Worm (Caenorhabditis elegans) whole organism, late embryonic: ENCODE data around the gene R31.2.

Source experiments
- C08G9.2 ChIP-seq: sonication (generic microtip); optimal IDR thresholded peaks from 2 replicates; lab custom pipeline; 2016; ENCODE audit warnings: mild to moderate bottlenecking, missing genetic modification characterization, moderate library complexity, missing compliant biosample characterization
- C38D4.7 ChIP-seq: fragments of 200-800 bp; sonication (Bioruptor generic); optimal IDR thresholded peaks from 2 replicates; lab custom pipeline; 2018; ENCODE audit warnings: mild to moderate bottlenecking, missing genetic modification characterization, moderate library complexity, missing compliant biosample characterization
- F13H6.1 ChIP-seq: sonication (generic microtip); optimal IDR thresholded peaks from 2 replicates; lab custom pipeline; 2016; ENCODE audit warnings: missing genetic modification characterization, missing compliant biosample characterization
- K09A11.1 ChIP-seq: sonication (generic microtip); optimal IDR thresholded peaks from 2 replicates; lab custom pipeline; 2017; ENCODE audit warnings: antibody characterized with exemption, mild to moderate bottlenecking, missing genetic modification characterization, missing compliant biosample characterization; ENCODE audit not compliant: insufficient read depth
- Y22D7AL.16 ChIP-seq: sonication (generic microtip); optimal IDR thresholded peaks from 2 replicates; lab custom pipeline; 2016; ENCODE audit warnings: missing genetic modification characterization, missing compliant biosample characterization
- ahr-1 ChIP-seq: sonication (generic microtip); optimal IDR thresholded peaks from 2 replicates; lab custom pipeline; 2016; ENCODE audit warnings: missing genetic modification characterization, missing compliant biosample characterization
- ama-1 ChIP-seq: fragments of 150-350 bp; optimal IDR thresholded peaks from 2 replicates; lab custom pipeline; 2014
- ceh-18 ChIP-seq: sonication (generic microtip); optimal IDR thresholded peaks from 2 replicates; lab custom pipeline; 2016; ENCODE audit warnings: missing genetic modification characterization, missing compliant biosample characterization
- ceh-2 ChIP-seq: sonication (generic microtip); optimal IDR thresholded peaks from 2 replicates; lab custom pipeline; 2016; ENCODE audit warnings: missing genotype, missing genetic modification characterization, missing compliant biosample characterization
- ceh-24 ChIP-seq: sonication (generic microtip); optimal IDR thresholded peaks from 2 replicates; lab custom pipeline; 2016; ENCODE audit warnings: mild to moderate bottlenecking, missing genetic modification characterization, missing compliant biosample characterization
- ceh-45 ChIP-seq: fragments of 200-800 bp; sonication (Bioruptor generic); IDR thresholded peaks from 2 replicates; pipeline ENCODE4 v1.3.6; 2022; ENCODE audit warnings: missing genetic modification reagents, missing genetic modification characterization, missing compliant biosample characterization
- ceh-48 ChIP-seq: sonication (generic microtip); optimal IDR thresholded peaks from 2 replicates; lab custom pipeline; 2016; ENCODE audit warnings: missing genetic modification characterization, inconsistent platforms, missing compliant biosample characterization
- che-1 ChIP-seq: sonication (generic microtip); optimal IDR thresholded peaks from 2 replicates; lab custom pipeline; 2016; ENCODE audit warnings: mild to moderate bottlenecking, missing genetic modification characterization, missing compliant biosample characterization
- dmd-4 ChIP-seq: sonication (generic microtip); optimal IDR thresholded peaks from 2 replicates; lab custom pipeline; 2016; ENCODE audit warnings: borderline replicate concordance, missing genetic modification characterization, missing compliant biosample characterization
- elt-2 ChIP-seq: sonication (generic microtip); optimal IDR thresholded peaks from 2 replicates; lab custom pipeline; 2016; ENCODE audit warnings: missing genetic modification reagents, missing genetic modification characterization, missing compliant biosample characterization
- ets-4 ChIP-seq: sonication (generic microtip); optimal IDR thresholded peaks from 2 replicates; lab custom pipeline; 2016; ENCODE audit warnings: missing genetic modification characterization, missing compliant biosample characterization
- fax-1 ChIP-seq: sonication (generic microtip); optimal IDR thresholded peaks from 2 replicates; lab custom pipeline; 2016; ENCODE audit warnings: missing genotype, missing genetic modification characterization, missing compliant biosample characterization
- fkh-6 ChIP-seq: sonication (generic microtip); optimal IDR thresholded peaks from 2 replicates; lab custom pipeline; 2016; ENCODE audit warnings: missing genetic modification characterization, missing compliant biosample characterization
- gmeb-2 ChIP-seq: sonication (generic microtip); optimal IDR thresholded peaks from 2 replicates; lab custom pipeline; 2016; ENCODE audit warnings: missing genetic modification characterization, inconsistent platforms, missing compliant biosample characterization
- hlh-15 ChIP-seq: sonication (generic microtip); optimal IDR thresholded peaks from 2 replicates; lab custom pipeline; 2016; ENCODE audit warnings: missing genetic modification characterization, missing compliant biosample characterization
- hlh-6 ChIP-seq: sonication (generic microtip); optimal IDR thresholded peaks from 2 replicates; lab custom pipeline; 2016; ENCODE audit warnings: missing genotype, missing genetic modification characterization, missing compliant biosample characterization
- madf-2 ChIP-seq: sonication (generic microtip); optimal IDR thresholded peaks from 2 replicates; lab custom pipeline; 2017; ENCODE audit warnings: missing genetic modification characterization, missing compliant biosample characterization
- mec-3 ChIP-seq: sonication (generic microtip); optimal IDR thresholded peaks from 2 replicates; lab custom pipeline; 2016; ENCODE audit warnings: borderline replicate concordance, missing genetic modification characterization, missing compliant biosample characterization
- nhr-232 ChIP-seq: sonication (generic microtip); optimal IDR thresholded peaks from 2 replicates; lab custom pipeline; 2016; ENCODE audit warnings: missing genetic modification characterization, missing compliant biosample characterization
- npax-4 ChIP-seq: sonication (generic microtip); optimal IDR thresholded peaks from 2 replicates; lab custom pipeline; 2016; ENCODE audit warnings: missing genetic modification characterization, missing compliant biosample characterization
- pag-3 ChIP-seq: sonication (generic microtip); optimal IDR thresholded peaks from 2 replicates; lab custom pipeline; 2016; ENCODE audit warnings: missing compliant biosample characterization, missing genetic modification characterization, borderline replicate concordance
- pat-9 ChIP-seq: fragments of 200-800 bp; sonication (Bioruptor generic); optimal IDR thresholded peaks from 2 replicates; lab custom pipeline; 2018; ENCODE audit warnings: mild to moderate bottlenecking, missing genetic modification characterization, moderate library complexity, missing compliant biosample characterization
- pha-2 ChIP-seq: sonication (generic microtip); optimal IDR thresholded peaks from 2 replicates; lab custom pipeline; 2017; ENCODE audit warnings: mild to moderate bottlenecking, missing genetic modification characterization, missing compliant biosample characterization
- pha-4 ChIP-seq: fragments of 150-350 bp; optimal IDR thresholded peaks from 2 replicates; lab custom pipeline; 2018; ENCODE audit warnings: missing biosample characterization, missing genetic modification reagents, missing genetic modification characterization
- pqm-1 ChIP-seq: sonication (generic microtip); optimal IDR thresholded peaks from 2 replicates; lab custom pipeline; 2016; ENCODE audit warnings: missing genetic modification characterization, missing compliant biosample characterization
- rnt-1 ChIP-seq: sonication (generic microtip); optimal IDR thresholded peaks from 2 replicates; lab custom pipeline; 2016; ENCODE audit warnings: missing genetic modification characterization, missing compliant biosample characterization
- syd-9 ChIP-seq: sonication (generic microtip); optimal IDR thresholded peaks from 2 replicates; lab custom pipeline; 2016; ENCODE audit warnings: mild to moderate bottlenecking, missing genetic modification characterization, moderate library complexity, missing compliant biosample characterization
- tbx-7 ChIP-seq: sonication (generic microtip); optimal IDR thresholded peaks from 2 replicates; lab custom pipeline; 2016; ENCODE audit warnings: missing genotype, missing genetic modification characterization, missing compliant biosample characterization
- unc-3 ChIP-seq, 2 experiments: fragments of 200-800 bp in 1 of 2; sonication (Bioruptor generic) in 1 of 2; sonication (generic microtip) in 1 of 2; conservative IDR thresholded peaks in 1 of 2; optimal IDR thresholded peaks in 1 of 2; 2 replicates each; pipeline versions ENCODE4 v1.3.6 to Lab custom; 2016 to 2022; ENCODE audit warnings: missing compliant biosample characterization in 2 of 2, missing genetic modification characterization in 2 of 2, missing genetic modification reagents in 1 of 2
- unc-86 ChIP-seq: sonication (generic microtip); optimal IDR thresholded peaks from 2 replicates; lab custom pipeline; 2016; ENCODE audit warnings: missing genetic modification characterization, missing compliant biosample characterization
- zip-5 ChIP-seq: sonication (generic microtip); optimal IDR thresholded peaks from 2 replicates; lab custom pipeline; 2016; ENCODE audit warnings: missing genetic modification characterization, missing compliant biosample characterization

The R31.2 gene

DNA sequence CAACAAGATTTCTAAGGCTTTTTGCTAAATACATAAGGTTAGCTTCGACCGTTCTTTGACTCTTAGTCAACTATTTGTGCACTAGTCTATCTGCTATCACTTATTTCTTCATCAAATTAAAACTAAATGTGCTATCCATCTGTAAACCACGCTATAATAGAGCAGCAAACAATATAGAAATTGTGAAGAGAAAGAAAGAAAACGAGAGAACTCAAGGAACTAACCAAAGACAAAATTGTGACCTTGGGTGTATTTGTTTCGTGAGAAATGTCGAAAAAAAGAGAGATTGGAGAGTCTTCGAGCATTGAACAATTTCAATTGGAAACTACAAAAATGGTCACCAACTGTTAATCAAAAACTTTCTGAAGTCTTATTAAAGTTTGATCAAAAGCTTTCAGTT lies 32.3 kb upstream of the R31.2 start:
- TF ChIP-seq dmd-4 (tag; lab: Kevin White, UChicago) (no peak), pqm-1 (tag; lab: Kevin White, UChicago) (no peak), tbx-7 (tag; lab: Kevin White, UChicago) (no peak), elt-2 (tag; lab: Kevin White, UChicago) (no peak), hlh-6 (tag; lab: Kevin White, UChicago) (no peak), madf-2 (no peak), Y22D7AL.16 (tag; lab: Kevin White, UChicago) (no peak), che-1 (tag; lab: Kevin White, UChicago) (no peak), pha-4 (no peak), gmeb-2 (tag; lab: Kevin White, UChicago) (no peak), ama-1 (no peak), npax-4 (no peak)

DNA sequence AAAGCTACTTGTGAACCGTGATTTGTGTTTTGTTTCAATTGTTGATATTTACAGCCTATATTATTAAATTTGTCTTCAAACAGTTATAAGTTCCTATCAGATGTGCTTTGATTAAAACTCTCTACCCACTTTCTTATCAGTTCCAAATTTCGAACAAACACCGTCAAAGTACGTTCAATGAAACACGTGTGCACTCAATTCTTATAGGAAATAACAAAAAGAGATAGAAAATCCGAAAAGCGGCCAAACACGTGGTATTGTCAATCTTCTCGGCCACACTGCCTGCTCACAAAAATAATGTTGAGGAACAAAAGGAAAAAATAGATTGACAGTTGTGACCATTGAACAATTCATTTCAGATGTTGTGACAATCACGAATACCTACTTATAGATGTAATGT lies 31.4 kb upstream of the R31.2 start:
- TF ChIP-seq fkh-6 (tag; lab: Kevin White, UChicago): no peak
- TF ChIP-seq pqm-1 (tag; lab: Kevin White, UChicago): no peak
- TF ChIP-seq K09A11.1 (tag; lab: Kevin White, UChicago): no peak
- TF ChIP-seq ceh-2 (tag; lab: Kevin White, UChicago): no peak
- TF ChIP-seq syd-9 (tag; lab: Kevin White, UChicago): no peak
- TF ChIP-seq elt-2 (tag; lab: Kevin White, UChicago): peak; percentile 38
- TF ChIP-seq, all 69 proteins: peak for 1

DNA sequence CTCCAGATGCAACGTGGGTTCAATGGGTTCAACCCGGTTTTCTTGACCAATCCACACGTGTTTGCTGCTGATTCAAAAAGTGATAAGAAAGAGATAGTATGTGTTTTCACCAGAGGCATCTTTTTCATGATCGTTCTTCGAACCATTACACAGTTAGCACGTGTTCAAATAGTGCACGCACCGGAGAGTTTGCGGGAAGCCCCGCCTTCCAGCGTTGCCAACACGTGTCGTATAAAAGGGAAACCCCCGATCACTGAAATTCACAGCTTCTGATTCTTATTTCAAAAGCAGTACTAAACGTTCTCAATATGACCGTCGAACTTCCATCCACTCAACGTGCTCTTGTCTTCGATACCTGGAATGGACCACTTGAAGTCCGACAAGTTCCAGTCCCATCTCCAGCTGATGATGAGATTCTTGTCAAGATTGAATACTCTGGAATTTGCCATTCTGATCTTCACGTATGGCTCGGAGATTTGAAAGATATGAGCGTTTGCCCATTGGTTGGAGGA lies 29.3 kb upstream of the R31.2 start, which contains the start of gene adh-1:
Gene adh-1, plus strand, starts transcription at position 261 of the 512 bp plus-strand sequence.
- TF ChIP-seq ceh-18: peak; percentile 74
- TF ChIP-seq F13H6.1: no peak

DNA sequence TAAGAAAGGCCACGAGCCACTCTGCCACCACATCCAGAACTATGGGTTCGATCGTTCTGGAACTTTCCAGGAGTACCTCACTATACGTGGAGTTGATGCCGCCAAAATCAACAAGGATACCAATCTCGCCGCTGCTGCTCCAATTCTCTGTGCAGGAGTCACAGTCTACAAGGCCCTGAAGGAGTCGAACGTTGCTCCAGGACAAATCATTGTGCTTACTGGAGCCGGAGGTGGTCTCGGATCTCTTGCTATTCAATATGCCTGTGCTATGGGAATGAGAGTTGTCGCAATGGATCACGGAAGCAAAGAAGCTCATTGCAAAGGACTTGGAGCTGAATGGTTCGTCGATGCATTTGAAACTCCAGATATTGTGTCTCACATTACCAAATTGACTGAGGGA lies 28.7 kb upstream of the R31.2 start:
- no peak for TF ChIP-seq ets-4 (tag; lab: Kevin White, UChicago)
- TF ChIP-seq nhr-232: no peak
- TF ChIP-seq pqm-1 (tag; lab: Kevin White, UChicago): no peak
- TF ChIP-seq pat-9 (tag; lab: Kevin White, UChicago): no peak
- TF ChIP-seq hlh-15 (tag; lab: Kevin White, UChicago): no peak
- TF ChIP-seq unc-86 (tag; lab: Kevin White, UChicago): no peak
- TF ChIP-seq ceh-48 (tag; lab: Kevin White, UChicago): no peak
- TF ChIP-seq ceh-24: no peak
- no peak for TF ChIP-seq ahr-1 (tag; lab: Kevin White, UChicago)
- TF ChIP-seq pha-2 (tag; lab: Kevin White, UChicago): no peak
- no peak for TF ChIP-seq npax-4
- no peak for TF ChIP-seq C38D4.7 (GFP tag; lab: Kevin White, UChicago)
- TF ChIP-seq rnt-1 (tag; lab: Kevin White, UChicago): no peak
- no peak for TF ChIP-seq F13H6.1
- TF ChIP-seq zip-5: no peak

DNA sequence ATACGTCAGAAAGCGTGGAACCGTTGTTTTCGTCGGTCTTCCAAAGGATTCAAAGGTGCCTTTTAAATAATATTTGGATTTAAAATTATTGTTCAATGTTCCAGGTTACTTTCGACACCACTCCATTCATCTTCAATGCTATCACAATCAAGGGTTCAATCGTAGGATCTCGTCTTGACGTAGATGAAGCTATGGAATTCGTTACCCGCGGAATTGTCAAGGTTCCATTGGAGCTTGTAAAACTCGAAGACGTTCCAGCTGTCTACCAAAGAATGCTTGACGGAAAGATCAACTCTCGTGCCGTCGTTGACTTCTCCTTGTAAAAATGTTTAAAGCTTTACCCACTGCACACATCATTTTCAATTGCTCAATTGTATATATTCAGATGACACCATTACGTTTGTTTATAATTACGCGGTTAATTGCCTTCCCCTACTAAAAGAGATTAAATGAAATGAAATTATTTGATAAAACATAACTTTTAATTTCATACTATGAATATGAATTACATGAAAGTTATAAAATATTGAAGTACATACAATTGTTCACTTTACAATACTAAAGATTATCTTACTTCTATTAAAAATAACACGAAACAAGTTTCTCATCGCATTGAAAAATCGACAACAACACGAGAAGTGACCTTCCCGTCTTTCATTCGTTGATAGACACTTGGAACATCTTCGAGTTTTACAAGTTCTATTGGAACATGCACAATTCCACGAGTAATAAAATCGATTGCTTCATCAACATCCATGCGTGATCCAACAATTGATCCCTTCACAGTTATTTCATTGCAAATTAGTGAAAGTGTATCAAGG lies 28.0 kb upstream of the R31.2 start:
- no peak for TF ChIP-seq C08G9.2 (tag; lab: Kevin White, UChicago)
- no peak for TF ChIP-seq fax-1 (tag; lab: Kevin White, UChicago)
- TF ChIP-seq pha-4: no peak
- no peak for TF ChIP-seq ceh-45 (GFP tag; lab: Robert Waterston, UW)
- no peak for TF ChIP-seq pag-3 (tag; lab: Kevin White, UChicago)
- no peak for TF ChIP-seq ahr-1 (tag; lab: Kevin White, UChicago)
- TF ChIP-seq unc-3 (GFP tag; conservative IDR thresholded peaks at IDR 0.05; lab: Robert Waterston, UW): no peak
- TF ChIP-seq unc-3 (tag; optimal IDR thresholded peaks at IDR 0.05; lab: Kevin White, UChicago): no peak
- no peak for TF ChIP-seq pat-9 (tag; lab: Kevin White, UChicago)
- no peak for TF ChIP-seq ceh-18
- no peak for TF ChIP-seq elt-2 (tag; lab: Kevin White, UChicago)
- TF ChIP-seq hlh-15 (tag; lab: Kevin White, UChicago): no peak
- TF ChIP-seq npax-4: no peak
- TF ChIP-seq ets-4 (tag; lab: Kevin White, UChicago): no peak
- TF ChIP-seq ceh-48 (tag; lab: Kevin White, UChicago): no peak
- no peak for TF ChIP-seq mec-3
- no peak for TF ChIP-seq C38D4.7 (GFP tag; lab: Kevin White, UChicago)
